Worm (Caenorhabditis elegans) whole organism, mixed stage, embryonic: ENCODE measurements around the gene C47D2.1.

Experiments
- M03D4.4 ChIP-seq: sonication (generic microtip); optimal IDR thresholded peaks from 2 replicates; lab custom pipeline; 2017; ENCODE audit warnings: mild to moderate bottlenecking, missing genetic modification characterization, missing compliant biosample characterization
- bed-3 ChIP-seq: fragments of 200-800 bp; sonication (Bioruptor generic); optimal IDR thresholded peaks from 3 replicates; lab custom pipeline; 2018; ENCODE audit warnings: mild to moderate bottlenecking, missing genetic modification characterization, moderate library complexity, missing compliant biosample characterization
- blmp-1 ChIP-seq: fragments of 150-350 bp; optimal IDR thresholded peaks from 2 replicates; lab custom pipeline; 2014; ENCODE audit warnings: missing biosample characterization, missing genetic modification characterization
- ceh-39 ChIP-seq: fragments of 150-350 bp; optimal IDR thresholded peaks from 2 replicates; lab custom pipeline; 2014; ENCODE audit warnings: missing biosample characterization, missing genetic modification characterization
- ceh-83 ChIP-seq: fragments of 200-800 bp; sonication (Bioruptor generic); optimal IDR thresholded peaks from 2 replicates; lab custom pipeline; 2018; ENCODE audit warnings: mild to moderate bottlenecking, missing genetic modification characterization, missing compliant biosample characterization
- ces-1 ChIP-seq: fragments of 150-350 bp; optimal IDR thresholded peaks from 2 replicates; lab custom pipeline; 2014; ENCODE audit warnings: missing biosample characterization, missing genetic modification reagents, missing genetic modification characterization
- cnd-1 ChIP-seq: fragments of 200-800 bp; sonication (Bioruptor generic); optimal IDR thresholded peaks from 2 replicates; lab custom pipeline; 2018; ENCODE audit warnings: mild to moderate bottlenecking, missing genetic modification characterization, missing compliant biosample characterization
- drap-1 ChIP-seq: fragments of 200-800 bp; sonication (Bioruptor generic); optimal IDR thresholded peaks from 3 replicates; lab custom pipeline; 2018; ENCODE audit warnings: mild to moderate bottlenecking, missing genetic modification characterization, missing compliant biosample characterization
- elt-1 ChIP-seq: sonication (generic microtip); optimal IDR thresholded peaks from 2 replicates; lab custom pipeline; 2017; ENCODE audit warnings: missing genetic modification characterization, mild to moderate bottlenecking, missing compliant biosample characterization, antibody characterized with exemption, moderate library complexity, borderline replicate concordance; ENCODE audit not compliant: insufficient read depth
- elt-3 ChIP-seq: fragments of 150-350 bp; optimal IDR thresholded peaks from 2 replicates; lab custom pipeline; 2014; ENCODE audit warnings: missing biosample characterization, missing genetic modification characterization
- flh-1 ChIP-seq: fragments of 200-800 bp; sonication (Bioruptor generic); optimal IDR thresholded peaks from 2 replicates; lab custom pipeline; 2018; ENCODE audit warnings: mild to moderate bottlenecking, missing genetic modification characterization, moderate library complexity, missing compliant biosample characterization
- ham-2 ChIP-seq: fragments of 200-800 bp; sonication (Bioruptor generic); optimal IDR thresholded peaks from 2 replicates; lab custom pipeline; 2018; ENCODE audit warnings: mild to moderate bottlenecking, missing genetic modification characterization, missing compliant biosample characterization
- hlh-1 ChIP-seq: fragments of 150-350 bp; optimal IDR thresholded peaks from 2 replicates; lab custom pipeline; 2014; ENCODE audit warnings: missing biosample characterization, missing genetic modification reagents, missing genetic modification characterization
- lin-32 ChIP-seq: fragments of 200-800 bp; sonication (Bioruptor generic); optimal IDR thresholded peaks from 2 replicates; lab custom pipeline; 2018; ENCODE audit warnings: mild to moderate bottlenecking, missing genetic modification characterization, missing compliant biosample characterization
- lsy-2 ChIP-seq: fragments of 150-350 bp; optimal IDR thresholded peaks from 2 replicates; lab custom pipeline; 2014; ENCODE audit warnings: missing biosample characterization, missing genetic modification characterization
- mab-5 ChIP-seq: fragments of 150-350 bp; optimal IDR thresholded peaks from 2 replicates; lab custom pipeline; 2014; ENCODE audit warnings: missing biosample characterization, missing genetic modification characterization
- mep-1 ChIP-seq: fragments of 150-350 bp; optimal IDR thresholded peaks from 2 replicates; lab custom pipeline; 2017; ENCODE audit warnings: missing biosample characterization, missing genetic modification reagents, missing genetic modification characterization, inconsistent platforms
- mls-2 ChIP-seq: sonication (generic microtip); optimal IDR thresholded peaks from 2 replicates; lab custom pipeline; 2016; ENCODE audit warnings: mild to moderate bottlenecking, missing genetic modification characterization, moderate library complexity, missing compliant biosample characterization
- nhr-12 ChIP-seq: fragments of 150-350 bp; optimal IDR thresholded peaks from 2 replicates; lab custom pipeline; 2014; ENCODE audit warnings: missing biosample characterization, missing genetic modification characterization
- nhr-2 ChIP-seq: fragments of 150-350 bp; optimal IDR thresholded peaks from 2 replicates; lab custom pipeline; 2014; ENCODE audit warnings: missing biosample characterization, missing genetic modification characterization
- nhr-237 ChIP-seq: fragments of 150-350 bp; optimal IDR thresholded peaks from 2 replicates; lab custom pipeline; 2014; ENCODE audit warnings: missing biosample characterization, missing genetic modification characterization
- nhr-28 ChIP-seq: fragments of 150-350 bp; optimal IDR thresholded peaks from 2 replicates; lab custom pipeline; 2014; ENCODE audit warnings: missing biosample characterization, missing genetic modification characterization
- nhr-76 ChIP-seq: sonication (generic microtip); optimal IDR thresholded peaks from 2 replicates; lab custom pipeline; 2017; ENCODE audit warnings: missing biosample characterization, missing genetic modification characterization
- pha-4 ChIP-seq: fragments of 150-350 bp; optimal IDR thresholded peaks from 2 replicates; lab custom pipeline; 2018; ENCODE audit warnings: missing biosample characterization, missing genetic modification reagents, missing genetic modification characterization
- sem-2 ChIP-seq: fragments of 200-800 bp; sonication (Bioruptor generic); optimal IDR thresholded peaks from 2 replicates; lab custom pipeline; 2018; ENCODE audit warnings: mild to moderate bottlenecking, missing genetic modification characterization, missing compliant biosample characterization
- snpc-4 ChIP-seq: fragments of 150-350 bp; optimal IDR thresholded peaks from 2 replicates; lab custom pipeline; 2014; ENCODE audit warnings: missing biosample characterization, missing genetic modification characterization
- sptf-1 ChIP-seq: sonication (generic microtip); optimal IDR thresholded peaks from 2 replicates; lab custom pipeline; 2017; ENCODE audit warnings: mild to moderate bottlenecking, missing genetic modification characterization, moderate library complexity, missing compliant biosample characterization
- tbx-8 ChIP-seq: fragments of 200-800 bp; sonication (Bioruptor generic); optimal IDR thresholded peaks from 2 replicates; lab custom pipeline; 2018; ENCODE audit warnings: mild to moderate bottlenecking, missing genetic modification characterization, moderate library complexity, missing compliant biosample characterization
- unc-120 ChIP-seq: sonication (generic microtip); optimal IDR thresholded peaks from 2 replicates; lab custom pipeline; 2017; ENCODE audit warnings: missing genetic modification characterization, missing compliant biosample characterization; ENCODE audit not compliant: poor library complexity, severe bottlenecking
- unc-39 ChIP-seq: fragments of 150-350 bp; optimal IDR thresholded peaks from 2 replicates; lab custom pipeline; 2014; ENCODE audit warnings: missing biosample characterization, missing genetic modification characterization
- unc-62 ChIP-seq: fragments of 150-350 bp; optimal IDR thresholded peaks from 2 replicates; lab custom pipeline; 2014; ENCODE audit warnings: missing biosample characterization, missing genetic modification reagents, missing genetic modification characterization
- zip-8 ChIP-seq: fragments of 150-350 bp; optimal IDR thresholded peaks from 2 replicates; lab custom pipeline; 2014; ENCODE audit warnings: missing biosample characterization, missing genetic modification characterization
- ztf-11 ChIP-seq: fragments of 150-350 bp; optimal IDR thresholded peaks from 2 replicates; lab custom pipeline; 2014; ENCODE audit warnings: missing biosample characterization, missing genetic modification characterization

C47D2.1 gene

ce11 chrX:8236515-8236914 is 21.6 kb downstream of the C47D2.1 start:
- TF ChIP-seq nhr-28 (tag; lab: Kevin White, UChicago) (no peak), cnd-1 (tag; lab: Kevin White, UChicago) (no peak), ham-2 (GFP tag; lab: Kevin White, UChicago) (no peak), unc-39 (no peak), lsy-2 (tag; lab: Kevin White, UChicago) (no peak), M03D4.4 (tag; lab: Kevin White, UChicago) (no peak), bed-3 (no peak), nhr-12 (tag; lab: Kevin White, UChicago) (no peak), zip-8 (tag; lab: Kevin White, UChicago) (no peak), tbx-8 (no peak), pha-4 (tag; lab: Kevin White, UChicago) (no peak), lin-32 (GFP tag; lab: Kevin White, UChicago) (no peak), sptf-1 (tag; lab: Kevin White, UChicago) (no peak), ztf-11 (tag; lab: Kevin White, UChicago) (no peak), ceh-39 (no peak), nhr-2 (tag; lab: Kevin White, UChicago) (no peak), blmp-1 (tag; lab: Kevin White, UChicago) (no peak), hlh-1 (tag; lab: Kevin White, UChicago) (no peak), elt-3 (no peak), nhr-76 (tag; lab: Kevin White, UChicago) (no peak)

- TF ChIP-seq cnd-1 (tag; lab: Kevin White, UChicago) (no peak), drap-1 (GFP tag; lab: Kevin White, UChicago) (no peak), tbx-8 (no peak)
These were observed 23.8 kb downstream of the C47D2.1 start for ce11 chrX:8238639-8239055.

- TF ChIP-seq sptf-1 (tag; lab: Kevin White, UChicago) (no peak), flh-1 (GFP tag; lab: Kevin White, UChicago) (no peak), cnd-1 (tag; lab: Kevin White, UChicago) (no peak), ceh-83 (GFP tag; lab: Kevin White, UChicago) (no peak)
These were observed 27.0 kb downstream of the C47D2.1 start, which contains the start of gene endu-2 for ce11 chrX:8241906-8242305. endu-2 (plus strand) TSS chrX:8242301.

- TF ChIP-seq sptf-1 (tag; lab: Kevin White, UChicago) (no peak), nhr-2 (tag; lab: Kevin White, UChicago) (no peak), nhr-12 (tag; lab: Kevin White, UChicago) (no peak), ztf-11 (tag; lab: Kevin White, UChicago) (no peak), drap-1 (GFP tag; lab: Kevin White, UChicago) (no peak), nhr-76 (tag; lab: Kevin White, UChicago) (no peak), blmp-1 (tag; lab: Kevin White, UChicago) (no peak), M03D4.4 (tag; lab: Kevin White, UChicago) (no peak), zip-8 (tag; lab: Kevin White, UChicago) (no peak), mep-1 (no peak), ces-1 (no peak), nhr-237 (no peak), sem-2 (GFP tag; lab: Kevin White, UChicago) (no peak), nhr-28 (tag; lab: Kevin White, UChicago) (no peak), unc-62 (GFP tag; lab: Kevin White, UChicago) (no peak), ham-2 (GFP tag; lab: Kevin White, UChicago) (no peak), tbx-8 (no peak), unc-39 (no peak)
These were observed 28.3 kb downstream of the C47D2.1 start for ce11 chrX:8243116-8243515.

- TF ChIP-seq bed-3 (no peak), zip-8 (tag; lab: Kevin White, UChicago) (no peak), elt-3 (no peak), lsy-2 (tag; lab: Kevin White, UChicago) (no peak), ceh-83 (GFP tag; lab: Kevin White, UChicago) (no peak), snpc-4 (tag; lab: Kevin White, UChicago) (no peak), mab-5 (tag; lab: Kevin White, UChicago) (no peak), elt-1 (tag; lab: Kevin White, UChicago) (no peak), ces-1 (no peak), ham-2 (GFP tag; lab: Kevin White, UChicago) (no peak), unc-120 (no peak), sem-2 (GFP tag; lab: Kevin White, UChicago) (no peak), mep-1 (no peak), nhr-12 (tag; lab: Kevin White, UChicago) (no peak), drap-1 (GFP tag; lab: Kevin White, UChicago) (no peak), nhr-76 (tag; lab: Kevin White, UChicago) (no peak), mls-2 (tag; lab: Kevin White, UChicago) (no peak), pha-4 (tag; lab: Kevin White, UChicago) (no peak), M03D4.4 (tag; lab: Kevin White, UChicago) (no peak)
These were observed 31.3 kb downstream of the C47D2.1 start, which contains the start of gene kqt-2 for ce11 chrX:8246126-8246525. kqt-2 (minus strand) TSS chrX:8246369.
